Worm (Caenorhabditis elegans) whole organism, L4/young adult: ENCODE data around the gene C53C11.5.

Source experiments
- W03F9.2 ChIP-seq: fragments of 150-350 bp; optimal IDR thresholded peaks from 2 replicates; lab custom pipeline; 2014; ENCODE audit warnings: missing biosample characterization, missing genetic modification characterization
- dao-5 ChIP-seq: sonication (generic microtip); optimal IDR thresholded peaks from 2 replicates; lab custom pipeline; 2016; ENCODE audit warnings: missing genotype, missing genetic modification characterization, moderate library complexity, missing compliant biosample characterization
- him-1 ChIP-seq: sonication (generic microtip); optimal IDR thresholded peaks from 2 replicates; lab custom pipeline; 2016; ENCODE audit warnings: missing genotype, missing genetic modification reagents, missing genetic modification characterization, missing compliant biosample characterization

- no peak for TF ChIP-seq dao-5 (tag; lab: Kevin White, UChicago)
- no peak for TF ChIP-seq him-1
- TF ChIP-seq W03F9.2 = no peak
Observed at ce11 chrX:17301900-17302299, 32.0 kb upstream of the C53C11.5 start, which contains the start of gene C33E10.10.
